Fruit fly (Drosophila melanogaster): ENCODE measurements around the gene alpha-Man-Ib.

The alpha-Man-Ib gene

dm6 chr3R:29089662-29090007, 23.0 kb downstream of the alpha-Man-Ib start (continued):
- TF ChIP-seq CG12659 (GFP tag; optimal IDR thresholded peaks at IDR 0.05) (no peak), zfh2 (GFP tag; optimal IDR thresholded peaks at IDR 0.05) (no peak), org-1 (GFP tag; optimal IDR thresholded peaks at IDR 0.05) (peak; percentile 1), CG3838 (GFP tag; optimal IDR thresholded peaks at IDR 0.05) (no peak), CG34224 (GFP tag; IDR thresholded peaks at IDR 0.05; ENCODE audit: partially characterized antibody) (no peak), CG13624 (GFP tag; optimal IDR thresholded peaks at IDR 0.05) (no peak), vnd (GFP tag; IDR thresholded peaks at IDR 0.05; ENCODE audit: partially characterized antibody) (no peak), D (optimal IDR thresholded peaks at IDR 0.05) (no peak), D (GFP tag; optimal IDR thresholded peaks at IDR 0.05) (no peak), Bteb2 (GFP tag; optimal IDR thresholded peaks at IDR 0.05) (no peak), jigr1 (GFP tag; IDR thresholded peaks at IDR 0.05) (no peak), CG4282 (GFP tag; optimal IDR thresholded peaks at IDR 0.05) (no peak), croc (GFP tag; conservative IDR thresholded peaks at IDR 0.05) (no peak; the same call in 2 of the 3 replicates), HmgD (GFP tag; optimal IDR thresholded peaks at IDR 0.05) (no peak), hb (GFP tag; IDR thresholded peaks at IDR 0.05; ENCODE audit: partially characterized antibody) (no peak), rib (GFP tag; IDR thresholded peaks at IDR 0.05) (no peak), run (tag; optimal IDR thresholded peaks at IDR 0.05) (peak; percentile 21), CG5180 (GFP tag; optimal IDR thresholded peaks at IDR 0.05) (no peak), CG2875 (GFP tag; optimal IDR thresholded peaks at IDR 0.05) (no peak), sens-2 (GFP tag; IDR thresholded peaks at IDR 0.05) (no peak), kay (GFP tag; optimal IDR thresholded peaks at IDR 0.05) (no peak), nerfin-1 (tag; optimal IDR thresholded peaks at IDR 0.05) (peak; percentile 52), zf30C (GFP tag; optimal IDR thresholded peaks at IDR 0.05) (no peak), ind (GFP tag; optimal IDR thresholded peaks at IDR 0.05) (peak; percentile 66), Neu2 (GFP tag; optimal IDR thresholded peaks at IDR 0.05; ENCODE audit: borderline replicate concordance) (no peak), E2f2 (GFP tag; IDR thresholded peaks at IDR 0.05) (no peak), CG15696 (tag; optimal IDR thresholded peaks at IDR 0.05) (peak; percentile 47), CG12104 (GFP tag; optimal IDR thresholded peaks at IDR 0.05) (no peak), Awh (GFP tag; IDR thresholded peaks at IDR 0.05) (0 out of 2 replicates have a peak, but pooled peaks have one; percentile 53), ssp (GFP tag; IDR thresholded peaks at IDR 0.05) (peak; percentile 27; the same call in 1 of the 2 replicates), H15 (GFP tag; IDR thresholded peaks at IDR 0.05) (0 out of 3 replicates have a peak, but pooled peaks have one; percentile 17), CG6683 (GFP tag; optimal IDR thresholded peaks at IDR 0.05) (no peak), Blimp-1 (GFP tag; optimal IDR thresholded peaks at IDR 0.05) (peak; percentile 23), CG8388 (GFP tag; optimal IDR thresholded peaks at IDR 0.05) (no peak), Asciz (GFP tag; optimal IDR thresholded peaks at IDR 0.05) (peak; percentile 55), CG31388 (GFP tag; optimal IDR thresholded peaks at IDR 0.05) (no peak), Bdp1 (GFP tag; optimal IDR thresholded peaks at IDR 0.05) (no peak), Taf1 (GFP tag; IDR thresholded peaks at IDR 0.05) (0 out of 2 replicates have a peak, but pooled peaks have one; percentile 23), CG12299 (tag; optimal IDR thresholded peaks at IDR 0.05) (no peak), CG10209 (GFP tag; optimal IDR thresholded peaks at IDR 0.05) (no peak), CG16863 (GFP tag; optimal IDR thresholded peaks at IDR 0.05) (no peak), pnt (GFP tag; optimal IDR thresholded peaks at IDR 0.05) (peak; percentile 40)
